Fruit fly (Drosophila melanogaster): ENCODE results near the gene Cf2.

Gene Cf2

dm6 chr2L:4930541-4930940 lies 47.6 kb upstream of the Cf2 start:
- TF ChIP-seq lab (GFP tag; optimal IDR thresholded peaks at IDR 0.05) (peak; percentile 34), CG13424 (tag; optimal IDR thresholded peaks at IDR 0.05) (peak; percentile 26), Fer3 (tag; optimal IDR thresholded peaks at IDR 0.05) (peak; percentile 14), gem (tag; optimal IDR thresholded peaks at IDR 0.05) (peak; percentile 49), knrl (GFP tag; IDR thresholded peaks at IDR 0.05; ENCODE audit: partially characterized antibody) (no peak), CkIIα-i1 (GFP tag; IDR thresholded peaks at IDR 0.05) (no peak), Doc3 (GFP tag; IDR thresholded peaks at IDR 0.05; ENCODE audit: partially characterized antibody) (no peak), Hand (GFP tag; optimal IDR thresholded peaks at IDR 0.05) (no peak), Adf1 (GFP tag; IDR thresholded peaks at IDR 0.05) (no peak), CG12942 (GFP tag; optimal IDR thresholded peaks at IDR 0.05) (no peak), CG43689 (GFP tag; IDR thresholded peaks at IDR 0.05) (no peak), CG7963 (GFP tag; IDR thresholded peaks at IDR 0.05; ENCODE audit: partially characterized antibody) (no peak), otp (GFP tag; IDR thresholded peaks at IDR 0.05) (no peak), CG3847 (GFP tag; IDR thresholded peaks at IDR 0.05) (no peak), slbo (GFP tag; IDR thresholded peaks at IDR 0.05) (no peak), Drgx (GFP tag; IDR thresholded peaks at IDR 0.05) (peak; percentile 44), Sry-β (GFP tag; optimal IDR thresholded peaks at IDR 0.05) (no peak), Nf-YC (tag; optimal IDR thresholded peaks at IDR 0.05) (no peak), Atf6 (GFP tag; IDR thresholded peaks at IDR 0.05) (no peak), Bdp1 (GFP tag; optimal IDR thresholded peaks at IDR 0.05) (no peak), CG14710 (tag; optimal IDR thresholded peaks at IDR 0.05) (no peak), HLH3B (GFP tag; IDR thresholded peaks at IDR 0.05) (no peak), gcm2 (GFP tag; optimal IDR thresholded peaks at IDR 0.05) (no peak), CG9817 (tag; optimal IDR thresholded peaks at IDR 0.05) (no peak), CG9437 (GFP tag; optimal IDR thresholded peaks at IDR 0.05) (no peak), tap (tag; optimal IDR thresholded peaks at IDR 0.05) (peak; percentile 8), nerfin-1 (tag; optimal IDR thresholded peaks at IDR 0.05) (no peak), CG8359 (GFP tag; optimal IDR thresholded peaks at IDR 0.05; ENCODE audit: borderline replicate concordance) (no peak), psq (GFP tag; optimal IDR thresholded peaks at IDR 0.05) (no peak), Usf (GFP tag; optimal IDR thresholded peaks at IDR 0.05) (no peak), CG8281 (tag; optimal IDR thresholded peaks at IDR 0.05) (no peak), gfzf (GFP tag; optimal IDR thresholded peaks at IDR 0.05) (no peak), Sox102F (GFP tag; optimal IDR thresholded peaks at IDR 0.05) (peak; percentile 5), CG13296 (GFP tag; optimal IDR thresholded peaks at IDR 0.05) (no peak), hb (GFP tag; IDR thresholded peaks at IDR 0.05; ENCODE audit: partially characterized antibody) (no peak), en (GFP tag; optimal IDR thresholded peaks at IDR 0.05) (no peak), Opbp (GFP tag; IDR thresholded peaks at IDR 0.05; ENCODE audit: partially characterized antibody) (no peak), pzg (GFP tag; optimal IDR thresholded peaks at IDR 0.05) (no peak), CG9797 (GFP tag; optimal IDR thresholded peaks at IDR 0.05) (no peak), CG17568 (GFP tag; optimal IDR thresholded peaks at IDR 0.05) (no peak), wdn (GFP tag; IDR thresholded peaks at IDR 0.05) (no peak), toy (GFP tag; IDR thresholded peaks at IDR 0.05) (no peak), CG2678 (tag; optimal IDR thresholded peaks at IDR 0.05) (peak; percentile 37), CG12236 (GFP tag; optimal IDR thresholded peaks at IDR 0.05) (no peak), MTF-1 (GFP tag; optimal IDR thresholded peaks at IDR 0.05; ENCODE audit: borderline replicate concordance) (no peak), zfh2 (GFP tag; optimal IDR thresholded peaks at IDR 0.05) (no peak), row (GFP tag; IDR thresholded peaks at IDR 0.05) (peak; percentile 30; the same call in 1 of the 3 replicates), CG10654 (GFP tag; optimal IDR thresholded peaks at IDR 0.05) (no peak), mld (GFP tag; IDR thresholded peaks at IDR 0.05; ENCODE audit: partially characterized antibody) (no peak), CG1529 (GFP tag; optimal IDR thresholded peaks at IDR 0.05) (no peak), ci (GFP tag; IDR thresholded peaks at IDR 0.05) (peak; percentile 68; the same call in 2 of the 3 replicates)
